Worm (Caenorhabditis elegans) whole organism, midembryonic: ENCODE results near the gene tyra-3.

ENCODE experiments used
- T22C8.4 ChIP-seq: fragments of 200-800 bp; sonication (Bioruptor generic); IDR thresholded peaks from 2 replicates; pipeline ENCODE4 v1.3.6; 2022; ENCODE audit warnings: missing genetic modification characterization, missing compliant biosample characterization
- cog-1 ChIP-seq: sonication (generic microtip); optimal IDR thresholded peaks from 2 replicates; lab custom pipeline; 2016; ENCODE audit warnings: missing genetic modification characterization, missing compliant biosample characterization
- flt-1 ChIP-seq: fragments of 200-800 bp; sonication (Bioruptor generic); IDR thresholded peaks from 2 replicates; pipeline ENCODE4 v1.3.6; 2022; ENCODE audit warnings: missing genetic modification characterization, missing compliant biosample characterization
- klf-2 ChIP-seq: fragments of 200-800 bp; sonication (Bioruptor generic); conservative IDR thresholded peaks from 2 replicates; pipeline ENCODE4 v1.3.6; 2022; ENCODE audit warnings: missing genetic modification reagents, missing genetic modification characterization, missing compliant biosample characterization
- med-1 ChIP-seq: sonication (generic microtip); optimal IDR thresholded peaks from 2 replicates; lab custom pipeline; 2017; ENCODE audit warnings: missing genetic modification characterization, mild to moderate bottlenecking, missing compliant biosample characterization, antibody characterized with exemption, missing genetic modification reagents; ENCODE audit not compliant: insufficient read depth
- ref-1 ChIP-seq: fragments of 200-800 bp; sonication (Bioruptor generic); conservative IDR thresholded peaks from 2 replicates; pipeline ENCODE4 v1.3.6; 2022; ENCODE audit warnings: missing genetic modification reagents, missing genetic modification characterization, missing compliant biosample characterization
- tab-1 ChIP-seq: fragments of 200-800 bp; sonication (Bioruptor generic); IDR thresholded peaks from 2 replicates; pipeline ENCODE4 v1.3.6; 2022; ENCODE audit warnings: missing genetic modification characterization, missing compliant biosample characterization
- ztf-23 ChIP-seq: fragments of 200-800 bp; sonication (Bioruptor generic); IDR thresholded peaks from 2 replicates; pipeline ENCODE4 v1.3.6; 2022; ENCODE audit warnings: missing genetic modification reagents, missing genetic modification characterization, missing compliant biosample characterization
- ztf-29 ChIP-seq: fragments of 200-800 bp; sonication (Bioruptor generic); IDR thresholded peaks from 2 replicates; pipeline ENCODE4 v1.3.6; 2022; ENCODE audit warnings: missing genetic modification reagents, missing genetic modification characterization, missing compliant biosample characterization

The tyra-3 gene

ce11 chrX:4976530-4976929, 28.7 kb downstream of the tyra-3 start, which contains the start of gene lfi-1:
Gene lfi-1 (plus strand): TSS chrX:4976830.
- TF ChIP-seq med-1, result no peak
- no peak for TF ChIP-seq ztf-23
- TF ChIP-seq klf-2, result no peak
- TF ChIP-seq flt-1 (GFP tag; lab: Robert Waterston, UW), result no peak
- TF ChIP-seq ztf-29 (GFP tag; lab: Robert Waterston, UW), result no peak
- TF ChIP-seq ref-1 (GFP tag; lab: Robert Waterston, UW), result no peak
- TF ChIP-seq cog-1 (tag; lab: Kevin White, UChicago), result no peak
- no peak for TF ChIP-seq T22C8.4
- TF ChIP-seq tab-1, result no peak

ce11 chrX:4978103-4978502, 30.3 kb downstream of the tyra-3 start:
- no peak for TF ChIP-seq ref-1 (GFP tag; lab: Robert Waterston, UW)
- 0 out of 2 replicates have a peak, but pooled peaks have one; percentile 5 for TF ChIP-seq flt-1 (GFP tag; lab: Robert Waterston, UW)

ce11 chrX:4979060-4979459, 31.2 kb downstream of the tyra-3 start:
- TF ChIP-seq flt-1 (GFP tag; lab: Robert Waterston, UW) (no peak), tab-1 (no peak), klf-2 (no peak), ref-1 (GFP tag; lab: Robert Waterston, UW) (no peak)

ce11 chrX:4981059-4981458, 33.2 kb downstream of the tyra-3 start:
- TF ChIP-seq ref-1 (GFP tag; lab: Robert Waterston, UW) (no peak), klf-2 (no peak)

ce11 chrX:4981579-4981978, 33.7 kb downstream of the tyra-3 start:
- TF ChIP-seq med-1 (no peak), klf-2 (no peak), ref-1 (GFP tag; lab: Robert Waterston, UW) (no peak), T22C8.4 (no peak), ztf-29 (GFP tag; lab: Robert Waterston, UW) (no peak), tab-1 (no peak), cog-1 (tag; lab: Kevin White, UChicago) (no peak), ztf-23 (no peak), flt-1 (GFP tag; lab: Robert Waterston, UW) (no peak)

ce11 chrX:4982009-4982625, 34.3 kb downstream of the tyra-3 start:
- no peak for TF ChIP-seq ztf-23
- no peak for TF ChIP-seq tab-1
- TF ChIP-seq cog-1 (tag; lab: Kevin White, UChicago), result no peak
- no peak for TF ChIP-seq klf-2
- peak; percentile 32; the same call in 1 of the 2 replicates for TF ChIP-seq flt-1 (GFP tag; lab: Robert Waterston, UW)
- TF ChIP-seq ztf-29 (GFP tag; lab: Robert Waterston, UW), result no peak
- no peak for TF ChIP-seq med-1
- TF ChIP-seq T22C8.4, result no peak
- TF ChIP-seq ref-1 (GFP tag; lab: Robert Waterston, UW), result no peak

- TF ChIP-seq ref-1 (GFP tag; lab: Robert Waterston, UW), result no peak
- no peak for TF ChIP-seq klf-2
- TF ChIP-seq ztf-29 (GFP tag; lab: Robert Waterston, UW), result no peak
- TF ChIP-seq med-1, result no peak
- TF ChIP-seq tab-1, result no peak
- TF ChIP-seq ztf-23, result no peak
- no peak for TF ChIP-seq flt-1 (GFP tag; lab: Robert Waterston, UW)
- TF ChIP-seq cog-1 (tag; lab: Kevin White, UChicago), result no peak
- TF ChIP-seq T22C8.4, result no peak
Measured at ce11 chrX:4986354-4986753, 38.5 kb downstream of the tyra-3 start.

ce11 chrX:4987617-4988016, 39.8 kb downstream of the tyra-3 start:
- TF ChIP-seq tab-1 (no peak), T22C8.4 (no peak), med-1 (no peak), cog-1 (tag; lab: Kevin White, UChicago) (no peak), flt-1 (GFP tag; lab: Robert Waterston, UW) (no peak), ztf-23 (no peak), ztf-29 (GFP tag; lab: Robert Waterston, UW) (no peak), klf-2 (no peak), ref-1 (GFP tag; lab: Robert Waterston, UW) (no peak)

- TF ChIP-seq klf-2 (no peak), flt-1 (GFP tag; lab: Robert Waterston, UW) (no peak)
Measured at ce11 chrX:4992523-4992922, 44.7 kb downstream of the tyra-3 start.

ce11 chrX:4997548-4998087, 49.8 kb downstream of the tyra-3 start, which contains the start of gene ZC8.6:
Gene ZC8.6 (minus strand): TSS chrX:4997598.
- no peak for TF ChIP-seq tab-1
- TF ChIP-seq ztf-23, result 0 out of 2 replicates have a peak, but pooled peaks have one; percentile 44
- TF ChIP-seq ref-1 (GFP tag; lab: Robert Waterston, UW), result no peak

ce11 chrX:4998875-4999274, 51.0 kb downstream of the tyra-3 start, which contains the start of gene set-30:
Gene set-30 (plus strand): TSS chrX:4999270.
- TF ChIP-seq flt-1 (GFP tag; lab: Robert Waterston, UW) (no peak), ztf-23 (0 out of 2 replicates have a peak, but pooled peaks have one; percentile 28), tab-1 (0 out of 2 replicates have a peak, but pooled peaks have one; percentile 11)
